Worm (Caenorhabditis elegans): ENCODE results near the gene ttbk-2.2.
"Not testable (repeated sequence)": the region's sequence is repeated elsewhere in the genome, so short reads cannot be mapped to it uniquely, and the experiment has no call there.

Gene ttbk-2.2

ce11 chrIV:5076607-5077006 is 9.8 kb upstream of the ttbk-2.2 start:
- no peak for TF ChIP-seq ref-1 (GFP tag; conservative IDR thresholded peaks at IDR 0.05)
- TF ChIP-seq cog-1 (tag; optimal IDR thresholded peaks at IDR 0.05) = no peak

- TF ChIP-seq klf-2 (GFP tag; conservative IDR thresholded peaks at IDR 0.05) (no peak), med-1 (GFP tag; optimal IDR thresholded peaks at IDR 0.05; ENCODE audit: insufficient read depth) (no peak), ref-1 (GFP tag; conservative IDR thresholded peaks at IDR 0.05) (no peak), flt-1 (GFP tag; IDR thresholded peaks at IDR 0.05) (no peak), ztf-23 (GFP tag; IDR thresholded peaks at IDR 0.05) (no peak), tab-1 (GFP tag; IDR thresholded peaks at IDR 0.05) (no peak), ztf-29 (GFP tag; IDR thresholded peaks at IDR 0.05) (no peak), cog-1 (tag; optimal IDR thresholded peaks at IDR 0.05) (no peak), T22C8.4 (GFP tag; IDR thresholded peaks at IDR 0.05) (no peak)
Observed at ce11 chrIV:5073836-5074235, 7.0 kb upstream of the ttbk-2.2 start.

ce11 chrIV:5070593-5070992 is 3.8 kb upstream of the ttbk-2.2 start, which contains the start of gene C02B10.6:
Gene C02B10.6 (plus strand): TSS chrIV:5070893.
- not testable (repeated sequence) for TF ChIP-seq ztf-23 (GFP tag; IDR thresholded peaks at IDR 0.05); cog-1 (tag; optimal IDR thresholded peaks at IDR 0.05); T22C8.4 (GFP tag; IDR thresholded peaks at IDR 0.05)

ce11 chrIV:5068541-5068940 is 1.8 kb upstream of the ttbk-2.2 start, which contains the start of the genes R13H9.6 and rmd-6:
Gene R13H9.6 (minus strand): TSS chrIV:5068641.
Gene rmd-6 (plus strand): TSS chrIV:5068845.
- not testable (repeated sequence) for TF ChIP-seq flt-1 (GFP tag; IDR thresholded peaks at IDR 0.05); ztf-23 (GFP tag; IDR thresholded peaks at IDR 0.05); med-1 (GFP tag; optimal IDR thresholded peaks at IDR 0.05; ENCODE audit: insufficient read depth)

- not testable (repeated sequence) for TF ChIP-seq med-1 (GFP tag; optimal IDR thresholded peaks at IDR 0.05; ENCODE audit: insufficient read depth); tab-1 (GFP tag; IDR thresholded peaks at IDR 0.05); cog-1 (tag; optimal IDR thresholded peaks at IDR 0.05)
Observed at ce11 chrIV:5064961-5065360, 1.8 kb downstream of the ttbk-2.2 start, which contains the start of gene msp-53. Gene msp-53 (minus strand): TSS chrIV:5065061.

- no peak for TF ChIP-seq ref-1 (GFP tag; conservative IDR thresholded peaks at IDR 0.05)
- no peak for TF ChIP-seq tab-1 (GFP tag; IDR thresholded peaks at IDR 0.05)
- no peak for TF ChIP-seq ztf-23 (GFP tag; IDR thresholded peaks at IDR 0.05)
- TF ChIP-seq ztf-29 (GFP tag; IDR thresholded peaks at IDR 0.05) = no peak
- no peak for TF ChIP-seq flt-1 (GFP tag; IDR thresholded peaks at IDR 0.05)
- TF ChIP-seq cog-1 (tag; optimal IDR thresholded peaks at IDR 0.05) = no peak
- TF ChIP-seq T22C8.4 (GFP tag; IDR thresholded peaks at IDR 0.05) = no peak
- no peak for TF ChIP-seq med-1 (GFP tag; optimal IDR thresholded peaks at IDR 0.05; ENCODE audit: insufficient read depth)
- TF ChIP-seq klf-2 (GFP tag; conservative IDR thresholded peaks at IDR 0.05) = no peak
Observed at ce11 chrIV:5063297-5063696, 3.5 kb downstream of the ttbk-2.2 start.

- not testable (repeated sequence) for TF ChIP-seq T22C8.4, flt-1, tab-1 (GFP tag; IDR thresholded peaks at IDR 0.05)
Observed at ce11 chrIV:5062278-5062677, 4.5 kb downstream of the ttbk-2.2 start, which contains the start of gene msp-57. Gene msp-57 (plus strand): TSS chrIV:5062578.

ce11 chrIV:5060984-5061383 is 5.8 kb downstream of the ttbk-2.2 start, which contains the start of gene C09B9.7:
Gene C09B9.7 (minus strand): TSS chrIV:5061084.
- no peak for TF ChIP-seq ref-1 (GFP tag; conservative IDR thresholded peaks at IDR 0.05)
- TF ChIP-seq cog-1 (tag; optimal IDR thresholded peaks at IDR 0.05) = no peak
- no peak for TF ChIP-seq med-1 (GFP tag; optimal IDR thresholded peaks at IDR 0.05; ENCODE audit: insufficient read depth)
- no peak for TF ChIP-seq ztf-23 (GFP tag; IDR thresholded peaks at IDR 0.05)
- no peak for TF ChIP-seq ztf-29 (GFP tag; IDR thresholded peaks at IDR 0.05)
- no peak for TF ChIP-seq flt-1 (GFP tag; IDR thresholded peaks at IDR 0.05)
- TF ChIP-seq T22C8.4 (GFP tag; IDR thresholded peaks at IDR 0.05) = no peak

- TF ChIP-seq flt-1 (GFP tag; IDR thresholded peaks at IDR 0.05) (no peak), tab-1 (GFP tag; IDR thresholded peaks at IDR 0.05) (no peak), med-1 (GFP tag; optimal IDR thresholded peaks at IDR 0.05; ENCODE audit: insufficient read depth) (no peak), ref-1 (GFP tag; conservative IDR thresholded peaks at IDR 0.05) (no peak), T22C8.4 (GFP tag; IDR thresholded peaks at IDR 0.05) (no peak), ztf-29 (GFP tag; IDR thresholded peaks at IDR 0.05) (no peak), klf-2 (GFP tag; conservative IDR thresholded peaks at IDR 0.05) (no peak), ztf-23 (GFP tag; IDR thresholded peaks at IDR 0.05) (no peak), cog-1 (tag; optimal IDR thresholded peaks at IDR 0.05) (no peak)
Observed at ce11 chrIV:5055964-5056588, 10.7 kb downstream of the ttbk-2.2 start, which contains the start of gene msp-55. Gene msp-55 (minus strand): TSS chrIV:5056014.

ce11 chrIV:5054297-5054696 is 12.5 kb downstream of the ttbk-2.2 start:
- TF ChIP-seq ztf-23 (GFP tag; IDR thresholded peaks at IDR 0.05) = no peak
- TF ChIP-seq tab-1 (GFP tag; IDR thresholded peaks at IDR 0.05) = no peak
- TF ChIP-seq flt-1 (GFP tag; IDR thresholded peaks at IDR 0.05) = no peak
- TF ChIP-seq ztf-29 (GFP tag; IDR thresholded peaks at IDR 0.05) = no peak
- no peak for TF ChIP-seq cog-1 (tag; optimal IDR thresholded peaks at IDR 0.05)
- TF ChIP-seq klf-2 (GFP tag; conservative IDR thresholded peaks at IDR 0.05) = no peak
- TF ChIP-seq med-1 (GFP tag; optimal IDR thresholded peaks at IDR 0.05; ENCODE audit: insufficient read depth) = no peak
- no peak for TF ChIP-seq ref-1 (GFP tag; conservative IDR thresholded peaks at IDR 0.05)
- TF ChIP-seq T22C8.4 (GFP tag; IDR thresholded peaks at IDR 0.05) = no peak

Data from whole organism, midembryonic.